Fruit fly (Drosophila melanogaster) whole organism, embryonic: ENCODE measurements around the gene eIF2gamma.

Experiments
- Aef1 ChIP-seq: fragments of 200-800 bp; sonication (Bioruptor generic); IDR thresholded peaks from 3 replicates; pipeline ENCODE4 v1.3.6; 2022; ENCODE audit warnings: missing biosample characterization, missing genetic modification characterization
- CG10959 ChIP-seq: fragments of 200-800 bp; sonication (Bioruptor generic); IDR thresholded peaks from 2 replicates; pipeline ENCODE4 v1.3.6; 2022; ENCODE audit warnings: missing biosample characterization, missing genetic modification characterization
- CG10979 ChIP-seq: fragments of 200-800 bp; sonication (Bioruptor generic); optimal IDR thresholded peaks from 2 replicates; lab custom pipeline; 2018; ENCODE audit warnings: missing biosample characterization, mild to moderate bottlenecking, missing genetic modification characterization, moderate library complexity
- CG11085 ChIP-seq: fragments of 200-800 bp; sonication (Bioruptor generic); IDR thresholded peaks from 2 replicates; pipeline ENCODE4 v1.3.6; 2022; ENCODE audit warnings: missing biosample characterization, missing genetic modification characterization
- CG11247 ChIP-seq: fragments of 200-800 bp; sonication (Bioruptor generic); IDR thresholded peaks from 2 replicates; pipeline ENCODE4 v1.3.6; 2022; ENCODE audit warnings: missing biosample characterization, missing genetic modification characterization
- CG11695 ChIP-seq: fragments of 200-800 bp; sonication (Bioruptor generic); IDR thresholded peaks from 3 replicates; pipeline ENCODE4 v1.3.6; 2022; ENCODE audit warnings: missing biosample characterization, missing genetic modification characterization
- CG12299 ChIP-seq: fragments of 200-800 bp; sonication (Bioruptor generic); optimal IDR thresholded peaks from 2 replicates; lab custom pipeline; 2018; ENCODE audit warnings: missing biosample characterization, mild to moderate bottlenecking, missing genetic modification characterization
- CG12744 ChIP-seq: fragments of 200-800 bp; sonication (Bioruptor generic); optimal IDR thresholded peaks from 2 replicates; lab custom pipeline; 2016; ENCODE audit warnings: missing biosample characterization, missing genetic modification characterization
- CG17328 ChIP-seq: fragments of 200-800 bp; sonication (Bioruptor generic); IDR thresholded peaks from 2 replicates; pipeline ENCODE4 v1.3.6; 2022; ENCODE audit warnings: missing biosample characterization, missing genetic modification characterization
- CG17612 ChIP-seq: fragments of 200-800 bp; sonication (Bioruptor generic); IDR thresholded peaks from 2 replicates; pipeline ENCODE4 v1.3.6; 2022; ENCODE audit warnings: missing biosample characterization, missing genetic modification characterization
- CG31441 ChIP-seq: fragments of 200-800 bp; sonication (Bioruptor generic); IDR thresholded peaks from 2 replicates; pipeline ENCODE4 v1.3.6; 2022; ENCODE audit warnings: missing biosample characterization, missing genetic modification characterization
- CG6683 ChIP-seq: fragments of 200-800 bp; sonication (Bioruptor generic); optimal IDR thresholded peaks from 2 replicates; lab custom pipeline; 2017; ENCODE audit warnings: missing biosample characterization, mild to moderate bottlenecking, missing genetic modification characterization, missing genetic modification reagents
- CG7786 ChIP-seq: fragments of 200-800 bp; sonication (Bioruptor generic); optimal IDR thresholded peaks from 2 replicates; lab custom pipeline; 2016; ENCODE audit warnings: missing biosample characterization, missing genetic modification characterization
- CG7963 ChIP-seq: fragments of 200-800 bp; sonication (Bioruptor generic); IDR thresholded peaks from 3 replicates; pipeline ENCODE4 v1.3.6; 2022; ENCODE audit warnings: missing biosample characterization, missing genetic modification characterization; ENCODE audit not compliant: partially characterized antibody
- CG9876 ChIP-seq: fragments of 200-800 bp; sonication (Bioruptor generic); optimal IDR thresholded peaks from 2 replicates; lab custom pipeline; 2016; ENCODE audit warnings: missing biosample characterization, missing genetic modification characterization
- CoRest ChIP-seq: fragments of 200-800 bp; sonication (Bioruptor generic); optimal IDR thresholded peaks from 3 replicates; lab custom pipeline; 2018; ENCODE audit warnings: missing biosample characterization, mild to moderate bottlenecking, missing genetic modification characterization, moderate library complexity
- D19A ChIP-seq: fragments of 200-800 bp; optimal IDR thresholded peaks from 3 replicates; lab custom pipeline; 2019; ENCODE audit warnings: missing biosample characterization, mild to moderate bottlenecking, missing genetic modification characterization, moderate library complexity
- Doc3 ChIP-seq: fragments of 200-800 bp; sonication (Bioruptor generic); IDR thresholded peaks from 3 replicates; pipeline ENCODE4 v1.3.6; 2022; ENCODE audit warnings: missing biosample characterization, missing genetic modification characterization; ENCODE audit not compliant: partially characterized antibody
- Ets97D ChIP-seq: fragments of 200-800 bp; sonication (Bioruptor generic); optimal IDR thresholded peaks from 3 replicates; lab custom pipeline; 2016; ENCODE audit warnings: missing biosample characterization, missing genetic modification characterization
- Hey ChIP-seq: fragments of 200-800 bp; sonication (Bioruptor generic); optimal IDR thresholded peaks from 3 replicates; lab custom pipeline; 2018; ENCODE audit warnings: missing biosample characterization, mild to moderate bottlenecking, missing genetic modification characterization
- Hmr ChIP-seq: fragments of 200-800 bp; sonication (Bioruptor generic); optimal IDR thresholded peaks from 3 replicates; lab custom pipeline; 2017; ENCODE audit warnings: mild to moderate bottlenecking, missing biosample characterization, missing genetic modification reagents, missing genetic modification characterization
- Hr51 ChIP-seq, 2 experiments: fragments of 200-800 bp; sonication (Bioruptor generic); optimal IDR thresholded peaks; 2 replicates in 1 of 2; 3 replicates in 1 of 2; lab custom pipeline; 2016 to 2018; ENCODE audit warnings: missing biosample characterization in 2 of 2, missing genetic modification characterization in 2 of 2, mild to moderate bottlenecking in 1 of 2, moderate library complexity in 1 of 2
- Nf-YB ChIP-seq: fragments of 200-800 bp; sonication (Bioruptor generic); optimal IDR thresholded peaks from 3 replicates; lab custom pipeline; 2019; ENCODE audit warnings: missing biosample characterization, mild to moderate bottlenecking, missing genetic modification characterization, moderate library complexity
- Oaz ChIP-seq: fragments of 200-800 bp; sonication (Bioruptor generic); IDR thresholded peaks from 2 replicates; pipeline ENCODE4 v1.3.6; 2022; ENCODE audit warnings: missing biosample characterization, missing genetic modification characterization
- Ravus ChIP-seq: fragments of 200-800 bp; sonication (Bioruptor generic); IDR thresholded peaks from 2 replicates; pipeline ENCODE4 v1.3.6; 2022; ENCODE audit warnings: missing biosample characterization, missing genetic modification characterization
- Rx ChIP-seq: fragments of 200-800 bp; sonication (Bioruptor generic); IDR thresholded peaks from 2 replicates; pipeline ENCODE4 v1.3.6; 2022; ENCODE audit warnings: missing biosample characterization, missing genetic modification characterization
- al ChIP-seq: fragments of 200-800 bp; sonication (Bioruptor generic); IDR thresholded peaks from 2 replicates; pipeline ENCODE4 v1.3.6; 2022; ENCODE audit warnings: missing biosample characterization, missing genetic modification characterization
- bsh ChIP-seq, 2 experiments: fragments of 200-800 bp; sonication (Bioruptor generic); optimal IDR thresholded peaks; 2 replicates each; lab custom pipeline; 2017 to 2018; ENCODE audit warnings: mild to moderate bottlenecking in 2 of 2, missing biosample characterization in 2 of 2, missing genetic modification characterization in 2 of 2, moderate library complexity in 1 of 2
- croc ChIP-seq: fragments of 200-800 bp; sonication (Bioruptor generic); conservative IDR thresholded peaks from 3 replicates; pipeline ENCODE4 v1.3.6; 2022; ENCODE audit warnings: missing biosample characterization, missing genetic modification characterization
- dati ChIP-seq: fragments of 200-800 bp; sonication (Bioruptor generic); IDR thresholded peaks from 2 replicates; pipeline ENCODE4 v1.3.6; 2022; ENCODE audit warnings: missing biosample characterization, missing genetic modification characterization
- dimm ChIP-seq: fragments of 200-800 bp; sonication (Bioruptor generic); IDR thresholded peaks from 2 replicates; pipeline ENCODE4 v1.3.6; 2022; ENCODE audit warnings: missing biosample characterization, missing genetic modification characterization
- dysf ChIP-seq: fragments of 200-800 bp; sonication (Bioruptor generic); IDR thresholded peaks from 3 replicates; pipeline ENCODE4 v1.3.6; 2022; ENCODE audit warnings: missing biosample characterization, missing genetic modification characterization
- fu2 ChIP-seq: fragments of 200-800 bp; sonication (Bioruptor generic); optimal IDR thresholded peaks from 2 replicates; lab custom pipeline; 2016; ENCODE audit warnings: missing biosample characterization, missing genetic modification characterization
- grau ChIP-seq: fragments of 200-800 bp; optimal IDR thresholded peaks from 3 replicates; lab custom pipeline; 2019; ENCODE audit warnings: missing biosample characterization, mild to moderate bottlenecking, missing genetic modification characterization, moderate library complexity
- lilli ChIP-seq: fragments of 200-800 bp; sonication (Bioruptor generic); optimal IDR thresholded peaks from 3 replicates; lab custom pipeline; 2016; ENCODE audit warnings: missing biosample characterization, missing genetic modification characterization
- nerfin-1 ChIP-seq: fragments of 200-800 bp; sonication (Bioruptor generic); optimal IDR thresholded peaks from 3 replicates; lab custom pipeline; 2019; ENCODE audit warnings: missing biosample characterization, mild to moderate bottlenecking, missing genetic modification characterization, moderate library complexity
- odd ChIP-seq: fragments of 200-800 bp; sonication (Bioruptor generic); optimal IDR thresholded peaks from 2 replicates; lab custom pipeline; 2017; ENCODE audit warnings: missing biosample characterization, mild to moderate bottlenecking, missing genetic modification characterization
- rib ChIP-seq: fragments of 200-800 bp; sonication (Bioruptor generic); IDR thresholded peaks from 2 replicates; pipeline ENCODE4 v1.3.6; 2022; ENCODE audit warnings: missing biosample characterization, missing genetic modification characterization
- schlank ChIP-seq: fragments of 200-800 bp; sonication (Bioruptor generic); optimal IDR thresholded peaks from 2 replicates; lab custom pipeline; 2018; ENCODE audit warnings: missing biosample characterization, mild to moderate bottlenecking, missing genetic modification characterization
- scrt ChIP-seq: fragments of 200-800 bp; sonication (Bioruptor generic); optimal IDR thresholded peaks from 2 replicates; lab custom pipeline; 2018; ENCODE audit warnings: missing biosample characterization, mild to moderate bottlenecking, missing genetic modification characterization, moderate library complexity
- unc-4 ChIP-seq: fragments of 200-800 bp; sonication (Bioruptor generic); IDR thresholded peaks from 2 replicates; pipeline ENCODE4 v1.3.6; 2022; ENCODE audit warnings: missing biosample characterization, missing genetic modification characterization; ENCODE audit not compliant: partially characterized antibody
- wor ChIP-seq: fragments of 200-800 bp; sonication (Bioruptor generic); IDR thresholded peaks from 2 replicates; pipeline ENCODE4 v1.3.6; 2022; ENCODE audit warnings: missing biosample characterization, missing genetic modification characterization
- zen ChIP-seq: fragments of 200-800 bp; sonication (Bioruptor generic); optimal IDR thresholded peaks from 3 replicates; lab custom pipeline; 2018; ENCODE audit warnings: missing biosample characterization, mild to moderate bottlenecking, missing genetic modification characterization, moderate library complexity
- zfh2 ChIP-seq: fragments of 200-800 bp; sonication (Bioruptor generic); optimal IDR thresholded peaks from 2 replicates; lab custom pipeline; 2016; ENCODE audit warnings: missing biosample characterization, missing genetic modification characterization

The eIF2gamma gene

dm6 chr3R:15280619-15281334 lies 17.5 kb upstream of the eIF2gamma start (continued):
- no peak for TF ChIP-seq CG11247 (GFP tag; lab: Robert Waterston, UW)
- TF ChIP-seq schlank (tag; lab: Kevin White, UChicago): no peak
- peak; percentile 47 for TF ChIP-seq scrt
- peak; percentile 88 for TF ChIP-seq CoRest
- TF ChIP-seq CG12299 (tag; lab: Kevin White, UChicago): peak; percentile 70
- TF ChIP-seq Hmr (GFP tag; lab: Kevin White, UChicago): peak; percentile 50
- TF ChIP-seq CG31441 (GFP tag; lab: Robert Waterston, UW): peak; percentile 86
- no peak for TF ChIP-seq Ets97D
- TF ChIP-seq fu2 (GFP tag; lab: Kevin White, UChicago): no peak
- TF ChIP-seq CG17328 (GFP tag; lab: Robert Waterston, UW): peak; percentile 31; the same call in 1 of the 2 replicates
- TF ChIP-seq croc (GFP tag; lab: Robert Waterston, UW): peak; percentile 46; the same call in 2 of the 3 replicates
- peak; percentile 69 for TF ChIP-seq nerfin-1 (tag; lab: Kevin White, UChicago)
- peak; percentile 2 for TF ChIP-seq zfh2
- no peak for TF ChIP-seq Oaz (GFP tag; lab: Robert Waterston, UW)
- no peak for TF ChIP-seq CG7786 (GFP tag; lab: Kevin White, UChicago)
- peak in 1 of 2 experiments; percentile 77 for TF ChIP-seq Hr51 (GFP tag; optimal IDR thresholded peaks at IDR 0.05; lab: Kevin White, UChicago)
- peak; percentile 49 for TF ChIP-seq Nf-YB (GFP tag; lab: Kevin White, UChicago)
- TF ChIP-seq CG11085 (GFP tag; lab: Robert Waterston, UW): no peak
- no peak for TF ChIP-seq CG17612
- no peak for TF ChIP-seq Doc3 (GFP tag; lab: Robert Waterston, UW)
- no peak for TF ChIP-seq CG7963 (GFP tag; lab: Robert Waterston, UW)
- TF ChIP-seq bsh (GFP tag; optimal IDR thresholded peaks at IDR 0.05; lab: Kevin White, UChicago): peak in 1 of 2 experiments; percentile 71
- peak; percentile 67 for TF ChIP-seq zen (tag; lab: Kevin White, UChicago)
- TF ChIP-seq lilli: peak; percentile 46
- no peak for TF ChIP-seq CG10959
- 0 out of 3 replicates have a peak, but pooled peaks have one; percentile 28 for TF ChIP-seq CG11695 (GFP tag; lab: Robert Waterston, UW)
- 0 out of 2 replicates have a peak, but pooled peaks have one; percentile 9 for TF ChIP-seq al (GFP tag; lab: Robert Waterston, UW)
- TF ChIP-seq dysf (GFP tag; lab: Robert Waterston, UW): no peak; the same call in none of the 3 replicates
- TF ChIP-seq dimm (GFP tag; lab: Robert Waterston, UW): no peak
- no peak for TF ChIP-seq dati (GFP tag; lab: Robert Waterston, UW)
- no peak for TF ChIP-seq CG12744
- no peak for TF ChIP-seq Hey (tag; lab: Kevin White, UChicago)
- TF ChIP-seq grau (tag; lab: Kevin White, UChicago): peak; percentile 80
- no peak for TF ChIP-seq rib (GFP tag; lab: Robert Waterston, UW)
- no peak for TF ChIP-seq Aef1 (GFP tag; lab: Robert Waterston, UW)
- TF ChIP-seq odd (GFP tag; lab: Kevin White, UChicago): peak; percentile 46
- TF ChIP-seq Rx (GFP tag; lab: Robert Waterston, UW): no peak
- TF ChIP-seq wor (GFP tag; lab: Robert Waterston, UW): peak; percentile 28; the same call in 1 of the 2 replicates
- no peak for TF ChIP-seq CG6683
- peak; percentile 87 for TF ChIP-seq CG10979
- TF ChIP-seq CG9876 (GFP tag; lab: Kevin White, UChicago): no peak
- no peak for TF ChIP-seq unc-4 (GFP tag; lab: Robert Waterston, UW)
- TF ChIP-seq D19A (tag; lab: Kevin White, UChicago): peak; percentile 73
- TF ChIP-seq Ravus: no peak
